Worm (Caenorhabditis elegans) whole organism, L3 larva: ENCODE results near the gene srd-12.

Experiments used
- R02D3.7 ChIP-seq: fragments of 150-350 bp; optimal IDR thresholded peaks from 2 replicates; lab custom pipeline; 2014; ENCODE audit warnings: missing biosample characterization, missing genetic modification characterization
- elt-2 ChIP-seq: sonication (generic microtip); optimal IDR thresholded peaks from 2 replicates; lab custom pipeline; 2016; ENCODE audit warnings: missing genetic modification reagents, mild to moderate bottlenecking, missing genetic modification characterization, missing compliant biosample characterization
- elt-3 ChIP-seq, 3 experiments: fragments of 150-350 bp in 1 of 3; sonication (generic microtip) in 2 of 3; optimal IDR thresholded peaks; 2 replicates in 2 of 3; 4 replicates in 1 of 3; lab custom pipeline; 2014 to 2017; ENCODE audit warnings: missing biosample characterization in 3 of 3, missing genetic modification characterization in 3 of 3
- jun-1 ChIP-seq: fragments of 150-350 bp; optimal IDR thresholded peaks from 2 replicates; lab custom pipeline; 2014; ENCODE audit warnings: missing biosample characterization, missing genetic modification reagents, missing genetic modification characterization
- nfya-1 ChIP-seq: sonication (generic microtip); optimal IDR thresholded peaks from 2 replicates; lab custom pipeline; 2017; ENCODE audit warnings: missing genetic modification characterization, mild to moderate bottlenecking, missing compliant biosample characterization, antibody characterized with exemption, moderate library complexity; ENCODE audit not compliant: insufficient read depth
- nhr-11 ChIP-seq: fragments of 150-350 bp; optimal IDR thresholded peaks from 2 replicates; lab custom pipeline; 2014; ENCODE audit warnings: missing biosample characterization, missing genetic modification characterization
- sea-2 ChIP-seq: fragments of 150-350 bp; sonication (generic microtip); optimal IDR thresholded peaks from 4 replicates; lab custom pipeline; 2014; ENCODE audit warnings: missing biosample characterization, missing genetic modification reagents, missing genetic modification characterization
- ztf-11 ChIP-seq: fragments of 150-350 bp; optimal IDR thresholded peaks from 2 replicates; lab custom pipeline; 2014; ENCODE audit warnings: missing biosample characterization, missing genetic modification characterization

DNA sequence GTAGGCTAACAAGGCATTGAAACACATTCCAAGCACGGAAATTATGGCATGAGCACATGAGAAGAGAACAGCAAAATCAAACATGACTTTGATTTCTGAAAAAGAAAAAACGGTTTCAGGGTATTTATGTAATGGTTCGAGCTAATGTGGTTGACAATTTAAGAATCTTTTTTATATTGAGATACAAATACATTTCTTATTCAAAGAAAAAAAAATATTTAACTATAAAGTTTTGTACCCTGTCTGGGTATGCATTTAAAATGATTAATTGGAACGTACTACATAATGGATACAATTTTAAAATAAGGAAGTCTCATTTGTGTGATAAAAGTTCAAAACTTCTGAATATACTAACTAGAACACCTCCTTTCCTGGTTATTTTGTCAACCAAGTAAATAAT lies at the start of gene srd-12:
- TF ChIP-seq R02D3.7 (tag; lab: Kevin White, UChicago), result no peak
- TF ChIP-seq sea-2 (GFP tag; lab: Kevin White, UChicago), result no peak
- TF ChIP-seq jun-1, result no peak
- no peak for TF ChIP-seq ztf-11 (tag; lab: Kevin White, UChicago)
- TF ChIP-seq elt-2 (tag; lab: Kevin White, UChicago), result no peak
- TF ChIP-seq elt-3 (tag; optimal IDR thresholded peaks at IDR 0.05; lab: Kevin White, UChicago), result no peak
- TF ChIP-seq nhr-11 (tag; lab: Kevin White, UChicago), result no peak
- TF ChIP-seq nfya-1 (tag; lab: Kevin White, UChicago), result no peak
